Worm (Caenorhabditis elegans): ENCODE measurements around the gene W09H1.3.

W09H1.3 gene

DNA sequence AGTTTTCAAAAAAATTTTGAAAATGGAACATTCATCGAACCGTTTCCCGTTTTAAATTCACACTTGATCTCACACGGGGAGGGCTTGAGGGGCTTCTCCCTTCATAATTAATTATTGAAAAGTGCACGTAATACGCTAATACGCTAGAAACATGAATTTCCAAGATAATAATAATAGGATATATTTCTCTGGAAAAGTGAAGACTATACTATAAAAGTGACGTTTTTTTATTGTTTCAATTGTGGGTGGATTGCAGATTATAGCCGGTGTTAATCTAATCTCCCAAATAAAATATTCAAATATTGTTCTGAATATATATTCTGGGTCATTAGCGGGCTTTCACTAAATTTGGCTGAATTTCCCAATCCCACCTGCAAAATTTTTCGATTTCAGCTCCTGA, 49.5 kb downstream of the W09H1.3 start (continued):
- no peak for TF ChIP-seq hpl-2 (GFP tag; optimal IDR thresholded peaks at IDR 0.05)
- TF ChIP-seq lsy-2 (tag; optimal IDR thresholded peaks at IDR 0.05) = no peak
- no peak for TF ChIP-seq nhr-28 (tag; optimal IDR thresholded peaks at IDR 0.05)
- TF ChIP-seq elt-3 (tag; optimal IDR thresholded peaks at IDR 0.05) = no peak
